Fruit fly (Drosophila melanogaster) whole organism, embryonic: ENCODE results near the gene mldr.

ENCODE experiments used
- Aef1 ChIP-seq: fragments of 200-800 bp; sonication (Bioruptor generic); IDR thresholded peaks from 3 replicates; pipeline ENCODE4 v1.3.6; 2022; ENCODE audit warnings: missing biosample characterization, missing genetic modification characterization
- Blimp-1 ChIP-seq: fragments of 200-800 bp; sonication (Bioruptor generic); optimal IDR thresholded peaks from 3 replicates; lab custom pipeline; 2018; ENCODE audit warnings: missing biosample characterization, missing genetic modification characterization, mild to moderate bottlenecking, moderate library complexity, missing genetic modification reagents
- BtbVII ChIP-seq: fragments of 200-800 bp; sonication (Bioruptor generic); optimal IDR thresholded peaks from 3 replicates; lab custom pipeline; 2017; ENCODE audit warnings: missing biosample characterization, mild to moderate bottlenecking, missing genetic modification characterization
- C15 ChIP-seq: fragments of 200-800 bp; sonication (Bioruptor generic); IDR thresholded peaks from 3 replicates; pipeline ENCODE4 v1.3.6; 2022; ENCODE audit warnings: missing biosample characterization, missing genetic modification characterization
- CG10147 ChIP-seq: fragments of 200-800 bp; sonication (Bioruptor generic); optimal IDR thresholded peaks from 2 replicates; lab custom pipeline; 2019; ENCODE audit warnings: missing biosample characterization, mild to moderate bottlenecking, missing genetic modification characterization, moderate library complexity
- CG10543 ChIP-seq: fragments of 200-800 bp; sonication (Bioruptor generic); optimal IDR thresholded peaks from 3 replicates; lab custom pipeline; 2017; ENCODE audit warnings: missing biosample characterization, mild to moderate bottlenecking, missing genetic modification characterization, moderate library complexity
- CG11398 ChIP-seq: fragments of 200-800 bp; sonication (Bioruptor generic); optimal IDR thresholded peaks from 2 replicates; lab custom pipeline; 2016; ENCODE audit warnings: missing biosample characterization, missing genetic modification characterization
- CG11504 ChIP-seq: fragments of 200-800 bp; sonication (Bioruptor generic); optimal IDR thresholded peaks from 3 replicates; lab custom pipeline; 2019; ENCODE audit warnings: missing biosample characterization, mild to moderate bottlenecking, missing genetic modification characterization, moderate library complexity
- CG11723 ChIP-seq: fragments of 200-800 bp; sonication (Bioruptor generic); optimal IDR thresholded peaks from 2 replicates; lab custom pipeline; 2017; ENCODE audit warnings: missing biosample characterization, mild to moderate bottlenecking, missing genetic modification characterization
- CG12104 ChIP-seq: fragments of 200-800 bp; sonication (Bioruptor generic); optimal IDR thresholded peaks from 3 replicates; lab custom pipeline; 2016; ENCODE audit warnings: missing biosample characterization, missing genetic modification characterization
- CG12236 ChIP-seq: fragments of 200-800 bp; sonication (Bioruptor generic); optimal IDR thresholded peaks from 2 replicates; lab custom pipeline; 2016; ENCODE audit warnings: missing biosample characterization, missing genetic modification characterization
- CG15011 ChIP-seq: fragments of 200-800 bp; sonication (Bioruptor generic); optimal IDR thresholded peaks from 3 replicates; lab custom pipeline; 2018; ENCODE audit warnings: missing biosample characterization, mild to moderate bottlenecking, missing genetic modification characterization
- CG15696 ChIP-seq: fragments of 200-800 bp; sonication (Bioruptor generic); optimal IDR thresholded peaks from 2 replicates; lab custom pipeline; 2019; ENCODE audit warnings: missing biosample characterization, mild to moderate bottlenecking, missing genetic modification characterization, moderate library complexity
- CG17385 ChIP-seq: fragments of 200-800 bp; sonication (Bioruptor generic); optimal IDR thresholded peaks from 3 replicates; lab custom pipeline; 2018; ENCODE audit warnings: missing biosample characterization, mild to moderate bottlenecking, missing genetic modification characterization
- CG2120 ChIP-seq: fragments of 200-800 bp; sonication (Bioruptor generic); optimal IDR thresholded peaks from 3 replicates; lab custom pipeline; 2016; ENCODE audit warnings: missing biosample characterization, missing genetic modification characterization
- CG42726 ChIP-seq: fragments of 200-800 bp; sonication (Bioruptor generic); IDR thresholded peaks from 2 replicates; pipeline ENCODE4 v1.3.6; 2022; ENCODE audit warnings: missing biosample characterization, missing genetic modification characterization; ENCODE audit not compliant: partially characterized antibody
- CG4424 ChIP-seq: fragments of 200-800 bp; sonication (Bioruptor generic); optimal IDR thresholded peaks from 3 replicates; lab custom pipeline; 2016; ENCODE audit warnings: missing biosample characterization, missing genetic modification characterization
- CG6254 ChIP-seq: fragments of 200-800 bp; sonication (Bioruptor generic); optimal IDR thresholded peaks from 3 replicates; lab custom pipeline; 2017; ENCODE audit warnings: mild to moderate bottlenecking, missing biosample characterization, missing genetic modification reagents, missing genetic modification characterization
- CG6683 ChIP-seq: fragments of 200-800 bp; sonication (Bioruptor generic); optimal IDR thresholded peaks from 2 replicates; lab custom pipeline; 2017; ENCODE audit warnings: missing biosample characterization, mild to moderate bottlenecking, missing genetic modification characterization, missing genetic modification reagents
- CG6689 ChIP-seq: fragments of 200-800 bp; sonication (Bioruptor generic); IDR thresholded peaks from 2 replicates; pipeline ENCODE4 v1.3.6; 2022; ENCODE audit warnings: missing biosample characterization, missing genetic modification characterization
- CG6765 ChIP-seq: fragments of 200-800 bp; sonication (Bioruptor generic); optimal IDR thresholded peaks from 3 replicates; lab custom pipeline; 2017; ENCODE audit warnings: missing biosample characterization, mild to moderate bottlenecking, missing genetic modification characterization
- CG8089 ChIP-seq: fragments of 200-800 bp; sonication (Bioruptor generic); optimal IDR thresholded peaks from 3 replicates; lab custom pipeline; 2016; ENCODE audit warnings: missing biosample characterization, missing genetic modification characterization
- CG9876 ChIP-seq: fragments of 200-800 bp; sonication (Bioruptor generic); optimal IDR thresholded peaks from 2 replicates; lab custom pipeline; 2016; ENCODE audit warnings: missing biosample characterization, missing genetic modification characterization
- H15 ChIP-seq: fragments of 200-800 bp; sonication (Bioruptor generic); IDR thresholded peaks from 3 replicates; pipeline ENCODE4 v1.3.6; 2022; ENCODE audit warnings: missing biosample characterization, missing genetic modification characterization
- Hey ChIP-seq: fragments of 200-800 bp; sonication (Bioruptor generic); optimal IDR thresholded peaks from 3 replicates; lab custom pipeline; 2018; ENCODE audit warnings: missing biosample characterization, mild to moderate bottlenecking, missing genetic modification characterization
- MTF-1 ChIP-seq: fragments of 200-800 bp; sonication (Bioruptor generic); optimal IDR thresholded peaks from 2 replicates; lab custom pipeline; 2018; ENCODE audit warnings: missing biosample characterization, mild to moderate bottlenecking, missing genetic modification characterization, borderline replicate concordance
- Mrtf ChIP-seq: fragments of 200-800 bp; sonication (Bioruptor generic); IDR thresholded peaks from 3 replicates; pipeline ENCODE4 v1.3.6; 2022; ENCODE audit warnings: missing biosample characterization, missing genetic modification characterization
- Pdp1 ChIP-seq, 2 experiments: fragments of 200-800 bp; sonication (Bioruptor generic); optimal IDR thresholded peaks; 3 replicates each; lab custom pipeline; 2016; ENCODE audit warnings: missing biosample characterization in 2 of 2, missing genetic modification characterization in 2 of 2, mild to moderate bottlenecking in 1 of 2, moderate library complexity in 1 of 2
- Poxn ChIP-seq: fragments of 200-800 bp; sonication (Bioruptor generic); IDR thresholded peaks from 2 replicates; pipeline ENCODE4 v1.3.6; 2022; ENCODE audit warnings: missing biosample characterization, missing genetic modification characterization
- Scr ChIP-seq: fragments of 200-800 bp; sonication (Bioruptor generic); IDR thresholded peaks from 2 replicates; pipeline ENCODE4 v1.3.6; 2022; ENCODE audit warnings: missing biosample characterization, missing genetic modification characterization; ENCODE audit not compliant: partially characterized antibody
- Stat92E ChIP-seq, 3 experiments: fragments of >200 bp in 2 of 3; fragments of 200-800 bp in 1 of 3; sonication (Bioruptor generic) in 1 of 3; optimal IDR thresholded peaks; 2 replicates each; lab custom pipeline; 2017 to 2019; ENCODE audit warnings: missing biosample characterization in 3 of 3, missing genetic modification characterization in 3 of 3, mild to moderate bottlenecking in 1 of 3, moderate library complexity in 1 of 3
- ap ChIP-seq: fragments of 200-800 bp; sonication (Bioruptor generic); IDR thresholded peaks from 2 replicates; pipeline ENCODE4 v1.3.6; 2022; ENCODE audit warnings: missing biosample characterization, missing genetic modification characterization
- ato ChIP-seq: fragments of 200-800 bp; sonication (Bioruptor generic); IDR thresholded peaks from 2 replicates; pipeline ENCODE4 v1.3.6; 2022; ENCODE audit warnings: missing biosample characterization, missing genetic modification characterization; ENCODE audit not compliant: partially characterized antibody
- bab2 ChIP-seq: fragments of 200-800 bp; sonication (Bioruptor generic); optimal IDR thresholded peaks from 2 replicates; lab custom pipeline; 2016; ENCODE audit warnings: missing biosample characterization, missing genetic modification characterization
- btn ChIP-seq: fragments of 200-800 bp; sonication (Bioruptor generic); optimal IDR thresholded peaks from 2 replicates; lab custom pipeline; 2016; ENCODE audit warnings: missing biosample characterization, missing genetic modification characterization
- dm ChIP-seq: fragments of 200-800 bp; sonication (Bioruptor generic); optimal IDR thresholded peaks from 3 replicates; lab custom pipeline; 2016; ENCODE audit warnings: missing biosample characterization, missing genetic modification characterization
- inv ChIP-seq: fragments of 200-800 bp; sonication (Bioruptor generic); IDR thresholded peaks from 2 replicates; pipeline ENCODE4 v1.3.6; 2022; ENCODE audit warnings: missing biosample characterization, missing genetic modification characterization; ENCODE audit not compliant: partially characterized antibody
- jumu ChIP-seq: fragments of 200-800 bp; sonication (Bioruptor generic); optimal IDR thresholded peaks from 3 replicates; lab custom pipeline; 2016; ENCODE audit warnings: missing biosample characterization, missing genetic modification characterization
- mam ChIP-seq: fragments of 200-800 bp; sonication (Bioruptor generic); optimal IDR thresholded peaks from 3 replicates; lab custom pipeline; 2016; ENCODE audit warnings: missing biosample characterization, missing genetic modification characterization
- nau ChIP-seq: fragments of 200-800 bp; sonication (Bioruptor generic); optimal IDR thresholded peaks from 3 replicates; lab custom pipeline; 2017; ENCODE audit warnings: missing biosample characterization, mild to moderate bottlenecking, missing genetic modification characterization, missing genetic modification reagents
- pb ChIP-seq: fragments of 200-800 bp; sonication (Bioruptor generic); optimal IDR thresholded peaks from 3 replicates; lab custom pipeline; 2016; ENCODE audit warnings: missing biosample characterization, missing genetic modification characterization
- ro ChIP-seq: fragments of 200-800 bp; sonication (Bioruptor generic); IDR thresholded peaks from 2 replicates; pipeline ENCODE4 v1.3.6; 2022; ENCODE audit warnings: missing biosample characterization, missing genetic modification characterization
- salm ChIP-seq: fragments of 200-800 bp; sonication (Bioruptor generic); optimal IDR thresholded peaks from 2 replicates; lab custom pipeline; 2018; ENCODE audit warnings: missing biosample characterization, mild to moderate bottlenecking, missing genetic modification characterization
- sens-2 ChIP-seq: fragments of 200-800 bp; sonication (Bioruptor generic); IDR thresholded peaks from 2 replicates; pipeline ENCODE4 v1.3.6; 2022; ENCODE audit warnings: missing biosample characterization, missing genetic modification characterization
- sisA ChIP-seq: fragments of 200-800 bp; sonication (Bioruptor generic); IDR thresholded peaks from 2 replicates; pipeline ENCODE4 v1.3.6; 2022; ENCODE audit warnings: missing biosample characterization, missing genetic modification characterization
- slp2 ChIP-seq: fragments of 200-800 bp; sonication (Bioruptor generic); optimal IDR thresholded peaks from 2 replicates; lab custom pipeline; 2016; ENCODE audit warnings: missing biosample characterization, missing genetic modification characterization
- tap ChIP-seq: fragments of 200-800 bp; optimal IDR thresholded peaks from 3 replicates; lab custom pipeline; 2019; ENCODE audit warnings: missing biosample characterization, mild to moderate bottlenecking, missing genetic modification characterization, moderate library complexity
- ttk ChIP-seq: fragments of 200-800 bp; sonication (Bioruptor generic); IDR thresholded peaks from 2 replicates; pipeline ENCODE4 v2.1.2; 2022; ENCODE audit warnings: missing biosample characterization, missing genetic modification characterization
- yki ChIP-seq: fragments of >200 bp; optimal IDR thresholded peaks from 3 replicates; lab custom pipeline; 2018
- zf30C ChIP-seq: fragments of 200-800 bp; sonication (Bioruptor generic); optimal IDR thresholded peaks from 3 replicates; lab custom pipeline; 2018; ENCODE audit warnings: missing biosample characterization, mild to moderate bottlenecking, missing genetic modification characterization

Gene mldr

DNA sequence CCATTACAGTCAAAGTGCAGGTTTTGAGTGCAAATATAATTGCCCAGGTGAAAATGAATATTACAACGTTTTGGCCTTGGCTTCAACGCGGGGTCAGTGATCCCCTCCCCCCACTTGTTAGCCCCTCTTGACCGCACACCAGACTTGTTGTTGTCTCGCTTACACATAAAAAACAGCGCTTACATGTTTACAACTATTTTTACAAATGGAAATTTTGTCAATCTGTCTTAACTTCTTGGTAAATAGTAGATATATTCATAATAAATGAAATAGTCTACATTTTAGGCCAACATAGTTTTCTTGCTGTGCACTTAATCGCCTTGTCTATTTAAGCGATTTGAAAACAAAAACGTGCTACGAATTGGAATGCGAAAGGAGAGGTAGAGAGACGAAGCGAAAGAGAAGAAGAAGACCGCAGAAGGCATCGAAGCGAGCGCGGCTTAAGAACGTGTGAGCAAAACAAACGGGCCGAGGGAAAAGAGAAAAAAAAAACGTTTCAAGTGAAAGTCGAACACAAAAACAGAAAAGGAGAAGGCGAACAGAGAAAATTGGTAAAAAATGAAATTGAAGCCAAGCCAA, 49.0 kb downstream of the mldr start (continued):
- 0 out of 2 replicates have a peak, but pooled peaks have one; percentile 29 for TF ChIP-seq ap
- peak; percentile 53; the same call in 2 of the 3 replicates for TF ChIP-seq Aef1
- no peak for TF ChIP-seq CG6254 (GFP tag; lab: Kevin White, UChicago)
- TF ChIP-seq CG15011 = no peak
- TF ChIP-seq salm = peak; percentile 38
- 0 out of 3 replicates have a peak, but pooled peaks have one; percentile 39 for TF ChIP-seq C15 (GFP tag; lab: Robert Waterston, UW)
- TF ChIP-seq pb (GFP tag; lab: Kevin White, UChicago) = peak; percentile 28
- peak; percentile 71 for TF ChIP-seq CG6689 (GFP tag; lab: Robert Waterston, UW)
- peak; percentile 14 for TF ChIP-seq mam
- peak; percentile 36 for TF ChIP-seq CG17385 (GFP tag; lab: Kevin White, UChicago)
- TF ChIP-seq ro (GFP tag; lab: Robert Waterston, UW) = no peak
- no peak for TF ChIP-seq yki
- peak; percentile 50 for TF ChIP-seq CG2120 (GFP tag; lab: Kevin White, UChicago)
- TF ChIP-seq H15 (GFP tag; lab: Robert Waterston, UW) = 0 out of 3 replicates have a peak, but pooled peaks have one; percentile 56
- TF ChIP-seq CG9876 (GFP tag; lab: Kevin White, UChicago) = no peak
- TF ChIP-seq CG4424 (GFP tag; lab: Kevin White, UChicago) = peak; percentile 11
- TF ChIP-seq CG12104 = peak; percentile 41
- TF ChIP-seq Stat92E (GFP tag; optimal IDR thresholded peaks at IDR 0.05; lab: Kevin White, UChicago) = no peak
- no peak for TF ChIP-seq inv
- no peak for TF ChIP-seq MTF-1
- TF ChIP-seq nau (GFP tag; lab: Kevin White, UChicago) = no peak
- TF ChIP-seq sisA (GFP tag; lab: Robert Waterston, UW) = peak; percentile 47
- peak; percentile 16 for TF ChIP-seq CG10147 (GFP tag; lab: Kevin White, UChicago)
- TF ChIP-seq CG6683 (GFP tag; lab: Kevin White, UChicago) = peak; percentile 10
- no peak for TF ChIP-seq Hey (tag; lab: Kevin White, UChicago)
- TF ChIP-seq CG6765 (GFP tag; lab: Kevin White, UChicago) = no peak
- no peak for TF ChIP-seq CG10543
- no peak for TF ChIP-seq CG15696 (tag; lab: Kevin White, UChicago)
- no peak for TF ChIP-seq CG11723 (GFP tag; lab: Kevin White, UChicago)
- TF ChIP-seq Blimp-1 = peak; percentile 88
- TF ChIP-seq BtbVII = peak; percentile 6
- no peak for TF ChIP-seq ato (GFP tag; lab: Robert Waterston, UW)
- TF ChIP-seq CG42726 (GFP tag; lab: Robert Waterston, UW) = no peak
- TF ChIP-seq bab2 (GFP tag; lab: Kevin White, UChicago) = peak; percentile 43
- no peak for TF ChIP-seq jumu (GFP tag; lab: Kevin White, UChicago)
- TF ChIP-seq btn (GFP tag; lab: Kevin White, UChicago) = no peak
- peak; percentile 58; the same call in 1 of the 2 replicates for TF ChIP-seq ttk
- no peak for TF ChIP-seq CG12236 (GFP tag; lab: Kevin White, UChicago)
- no peak for TF ChIP-seq Poxn
- peak; percentile 23 for TF ChIP-seq dm (GFP tag; lab: Kevin White, UChicago)
- TF ChIP-seq sens-2 (GFP tag; lab: Robert Waterston, UW) = peak; percentile 43; the same call in 1 of the 2 replicates
- TF ChIP-seq Mrtf (GFP tag; lab: Robert Waterston, UW) = 0 out of 3 replicates have a peak, but pooled peaks have one; percentile 6
- no peak for TF ChIP-seq CG8089 (GFP tag; lab: Kevin White, UChicago)
- TF ChIP-seq Pdp1 (GFP tag; optimal IDR thresholded peaks at IDR 0.05; lab: Kevin White, UChicago) = peak; percentile 25 to 51
- peak; percentile 5 for TF ChIP-seq CG11398
- TF ChIP-seq slp2 (GFP tag; lab: Kevin White, UChicago) = no peak
- TF ChIP-seq tap = peak; percentile 53
- TF ChIP-seq Scr (GFP tag; lab: Robert Waterston, UW) = no peak
- peak; percentile 10 for TF ChIP-seq zf30C (GFP tag; lab: Kevin White, UChicago)
- peak; percentile 52 for TF ChIP-seq CG11504 (tag; lab: Kevin White, UChicago)
